Worm (Caenorhabditis elegans): Measurements from ENCODE around the gene srh-299.

srh-299 gene

ce11 chrV:15870356-15870755 lies 7.2 kb downstream of the srh-299 start, which contains the start of gene str-57:
Gene str-57, plus strand, starts transcription at chrV:15870656.
- no peak for TF ChIP-seq unc-62 (GFP tag; optimal IDR thresholded peaks at IDR 0.05)

- TF ChIP-seq unc-62 (GFP tag; optimal IDR thresholded peaks at IDR 0.05) = no peak
These were observed 9.1 kb downstream of the srh-299 start, which contains the start of gene str-56 for ce11 chrV:15872273-15872672. Gene str-56, plus strand, starts transcription at chrV:15872573.

- no peak for TF ChIP-seq unc-62 (GFP tag; optimal IDR thresholded peaks at IDR 0.05)
These were observed 10.6 kb downstream of the srh-299 start for ce11 chrV:15873762-15874161.

- TF ChIP-seq unc-62 (GFP tag; optimal IDR thresholded peaks at IDR 0.05) = no peak
These were observed 13.2 kb downstream of the srh-299 start, which contains the start of gene nhr-102 for ce11 chrV:15876308-15876707. Gene nhr-102, minus strand, starts transcription at chrV:15876408.

ce11 chrV:15879508-15879907 lies 16.4 kb downstream of the srh-299 start, which contains the start of gene nhr-84:
Gene nhr-84, minus strand, starts transcription at chrV:15879608.
- no peak for TF ChIP-seq unc-62 (GFP tag; optimal IDR thresholded peaks at IDR 0.05)

ce11 chrV:15880033-15880432 lies 16.9 kb downstream of the srh-299 start:
- TF ChIP-seq unc-62 (GFP tag; optimal IDR thresholded peaks at IDR 0.05) = no peak

ce11 chrV:15880705-15881104 lies 17.6 kb downstream of the srh-299 start:
- no peak for TF ChIP-seq unc-62 (GFP tag; optimal IDR thresholded peaks at IDR 0.05)

- TF ChIP-seq unc-62 (GFP tag; optimal IDR thresholded peaks at IDR 0.05) = no peak
These were observed 21.6 kb downstream of the srh-299 start, which contains the start of gene oac-42 for ce11 chrV:15884698-15885097. Gene oac-42, minus strand, starts transcription at chrV:15884798.

- no peak for TF ChIP-seq unc-62 (GFP tag; optimal IDR thresholded peaks at IDR 0.05)
These were observed 22.8 kb downstream of the srh-299 start, which contains the start of gene T06C12.9 for ce11 chrV:15885967-15886366. Gene T06C12.9, minus strand, starts transcription at chrV:15886067.

- TF ChIP-seq unc-62 (GFP tag; optimal IDR thresholded peaks at IDR 0.05) = no peak
These were observed 24.7 kb downstream of the srh-299 start for ce11 chrV:15887708-15888295.

ce11 chrV:15888751-15889150 lies 25.6 kb downstream of the srh-299 start, which contains the start of gene cgt-1:
Gene cgt-1, minus strand, starts transcription at chrV:15888851.
- no peak for TF ChIP-seq unc-62 (GFP tag; optimal IDR thresholded peaks at IDR 0.05)

ce11 chrV:15890115-15890514 lies 27.0 kb downstream of the srh-299 start:
- TF ChIP-seq unc-62 (GFP tag; optimal IDR thresholded peaks at IDR 0.05) = no peak

- TF ChIP-seq unc-62 (GFP tag; optimal IDR thresholded peaks at IDR 0.05) = no peak
These were observed 28.1 kb downstream of the srh-299 start for ce11 chrV:15891279-15891678.

ce11 chrV:15891761-15892160 lies 28.6 kb downstream of the srh-299 start, which contains the start of gene T06C12.12:
Gene T06C12.12, plus strand, starts transcription at chrV:15892061.
- no peak for TF ChIP-seq unc-62 (GFP tag; optimal IDR thresholded peaks at IDR 0.05)

- no peak for TF ChIP-seq unc-62 (GFP tag; optimal IDR thresholded peaks at IDR 0.05)
These were observed 29.6 kb downstream of the srh-299 start, which contains the start of gene T06C12.11 for ce11 chrV:15892696-15893095. Gene T06C12.11, plus strand, starts transcription at chrV:15892996.

- no peak for TF ChIP-seq unc-62 (GFP tag; optimal IDR thresholded peaks at IDR 0.05)
These were observed 33.5 kb downstream of the srh-299 start, which contains the start of gene nhr-213 for ce11 chrV:15896671-15897070. Gene nhr-213, minus strand, starts transcription at chrV:15896771.

ce11 chrV:15897696-15898095 lies 34.6 kb downstream of the srh-299 start, which contains the start of gene str-60:
Gene str-60, plus strand, starts transcription at chrV:15897996.
- no peak for TF ChIP-seq unc-62 (GFP tag; optimal IDR thresholded peaks at IDR 0.05)

All from whole organism, dauer.